Fruit fly (Drosophila melanogaster) whole organism, prepupa: Measurements from ENCODE around the gene CG14535.
A peak's percentile ranks its signal among the peaks of the same experiment; 100 is the strongest.

ENCODE experiments used
- Blimp-1 ChIP-seq: fragments of 200-800 bp; sonication (Bioruptor generic); optimal IDR thresholded peaks from 3 replicates; lab custom pipeline; 2017; ENCODE audit warnings: missing biosample characterization, missing genetic modification characterization, mild to moderate bottlenecking, moderate library complexity, missing genetic modification reagents
- CG10631 ChIP-seq: fragments of 200-800 bp; sonication (Bioruptor generic); optimal IDR thresholded peaks from 2 replicates; lab custom pipeline; 2016; ENCODE audit warnings: missing biosample characterization, missing genetic modification characterization
- CG10669 ChIP-seq: fragments of 200-800 bp; sonication (Bioruptor generic); optimal IDR thresholded peaks from 3 replicates; lab custom pipeline; 2018; ENCODE audit warnings: missing biosample characterization, mild to moderate bottlenecking, missing genetic modification characterization, moderate library complexity
- CG11294 ChIP-seq: fragments of 200-800 bp; sonication (Bioruptor generic); IDR thresholded peaks from 2 replicates; pipeline ENCODE4 v1.3.6; 2022; ENCODE audit warnings: missing biosample characterization, missing genetic modification characterization
- CG11762 ChIP-seq: fragments of 200-800 bp; sonication (Bioruptor generic); optimal IDR thresholded peaks from 3 replicates; lab custom pipeline; 2016; ENCODE audit warnings: missing biosample characterization, missing genetic modification characterization; ENCODE audit not compliant: insufficient read depth
- CG11902 ChIP-seq: fragments of 200-800 bp; sonication (Bioruptor generic); optimal IDR thresholded peaks from 3 replicates; lab custom pipeline; 2016; ENCODE audit warnings: missing biosample characterization, missing genetic modification characterization
- CG1621 ChIP-seq: fragments of 200-800 bp; sonication (Bioruptor generic); optimal IDR thresholded peaks from 3 replicates; lab custom pipeline; 2018; ENCODE audit warnings: missing biosample characterization, mild to moderate bottlenecking, missing genetic modification characterization
- CG16779 ChIP-seq: fragments of 200-800 bp; sonication (Bioruptor generic); optimal IDR thresholded peaks from 3 replicates; lab custom pipeline; 2017; ENCODE audit warnings: missing biosample characterization, mild to moderate bottlenecking, missing genetic modification characterization
- CG32006 ChIP-seq: fragments of 200-800 bp; sonication (Bioruptor generic); optimal IDR thresholded peaks from 3 replicates; lab custom pipeline; 2017; ENCODE audit warnings: missing biosample characterization, mild to moderate bottlenecking, missing genetic modification characterization
- CG34406 ChIP-seq: fragments of 200-800 bp; sonication (Bioruptor generic); optimal IDR thresholded peaks from 3 replicates; lab custom pipeline; 2016; ENCODE audit warnings: missing biosample characterization, missing genetic modification characterization
- CG3919 ChIP-seq: fragments of 200-800 bp; sonication (Bioruptor generic); optimal IDR thresholded peaks from 3 replicates; lab custom pipeline; 2016; ENCODE audit warnings: missing biosample characterization, missing genetic modification characterization
- CG4318 ChIP-seq: fragments of 200-800 bp; sonication (Bioruptor generic); optimal IDR thresholded peaks from 3 replicates; lab custom pipeline; 2017; ENCODE audit warnings: missing biosample characterization, mild to moderate bottlenecking, missing genetic modification characterization
- CG6276 ChIP-seq: fragments of 200-800 bp; sonication (Bioruptor generic); optimal IDR thresholded peaks from 2 replicates; lab custom pipeline; 2017; ENCODE audit warnings: missing biosample characterization, mild to moderate bottlenecking, missing genetic modification characterization
- CG6792 ChIP-seq: fragments of 200-800 bp; sonication (Bioruptor generic); optimal IDR thresholded peaks from 3 replicates; lab custom pipeline; 2016; ENCODE audit warnings: missing biosample characterization, missing genetic modification characterization
- CG8319 ChIP-seq: fragments of 200-800 bp; sonication (Bioruptor generic); optimal IDR thresholded peaks from 3 replicates; lab custom pipeline; 2016; ENCODE audit warnings: missing biosample characterization, missing genetic modification characterization
- CG8632 ChIP-seq: fragments of 200-800 bp; sonication (Bioruptor generic); optimal IDR thresholded peaks from 3 replicates; lab custom pipeline; 2016; ENCODE audit warnings: missing biosample characterization, missing genetic modification characterization
- Eip75B ChIP-seq: fragments of 200-800 bp; sonication (Bioruptor generic); optimal IDR thresholded peaks from 3 replicates; lab custom pipeline; 2016; ENCODE audit warnings: missing biosample characterization, missing genetic modification characterization
- Eip78C ChIP-seq: fragments of 200-800 bp; sonication (Bioruptor generic); peaks from one replicate; lab custom pipeline; 2016; ENCODE audit warnings: missing biosample characterization, missing genetic modification characterization
- Eip93F ChIP-seq: fragments of 200-800 bp; sonication (Bioruptor generic); optimal IDR thresholded peaks from 2 replicates; lab custom pipeline; 2016; ENCODE audit warnings: missing biosample characterization, mild to moderate bottlenecking, missing genetic modification characterization
- Ets21C ChIP-seq: fragments of 200-800 bp; sonication (Bioruptor generic); optimal IDR thresholded peaks from 3 replicates; lab custom pipeline; 2016; ENCODE audit warnings: missing biosample characterization, missing genetic modification characterization
- Ets96B ChIP-seq: fragments of 200-800 bp; optimal IDR thresholded peaks from 2 replicates; lab custom pipeline; 2019; ENCODE audit warnings: missing biosample characterization, mild to moderate bottlenecking, missing genetic modification characterization, moderate library complexity
- Gug ChIP-seq: fragments of 200-800 bp; sonication (Bioruptor generic); IDR thresholded peaks from 2 replicates; pipeline ENCODE4 v1.3.6; 2022; ENCODE audit warnings: missing biosample characterization, missing genetic modification characterization
- Met ChIP-seq: fragments of 200-800 bp; sonication (Bioruptor generic); optimal IDR thresholded peaks from 3 replicates; lab custom pipeline; 2016; ENCODE audit warnings: missing biosample characterization, missing genetic modification characterization
- OdsH ChIP-seq: fragments of 200-800 bp; sonication (Bioruptor generic); optimal IDR thresholded peaks from 3 replicates; lab custom pipeline; 2016; ENCODE audit warnings: missing biosample characterization, missing genetic modification characterization
- Smox ChIP-seq: fragments of 200-800 bp; sonication (Bioruptor generic); optimal IDR thresholded peaks from 3 replicates; lab custom pipeline; 2016; ENCODE audit warnings: missing biosample characterization, missing genetic modification characterization
- Sox102F ChIP-seq: fragments of 200-800 bp; sonication (Bioruptor generic); optimal IDR thresholded peaks from 2 replicates; lab custom pipeline; 2016; ENCODE audit warnings: missing biosample characterization, mild to moderate bottlenecking, missing genetic modification characterization
- Sox14 ChIP-seq: fragments of 200-800 bp; sonication (Bioruptor generic); optimal IDR thresholded peaks from 3 replicates; lab custom pipeline; 2016; ENCODE audit warnings: missing biosample characterization, missing genetic modification characterization
- Sox15 ChIP-seq: fragments of 200-800 bp; sonication (Bioruptor generic); optimal IDR thresholded peaks from 3 replicates; lab custom pipeline; 2016; ENCODE audit warnings: missing biosample characterization, missing genetic modification characterization
- achi ChIP-seq: fragments of 200-800 bp; sonication (Bioruptor generic); optimal IDR thresholded peaks from 3 replicates; lab custom pipeline; 2016; ENCODE audit warnings: missing biosample characterization, missing genetic modification characterization
- acj6 ChIP-seq: fragments of 200-800 bp; sonication (Bioruptor generic); optimal IDR thresholded peaks from 3 replicates; lab custom pipeline; 2016; ENCODE audit warnings: missing biosample characterization, missing genetic modification characterization
- cyc ChIP-seq: fragments of 200-800 bp; sonication (Bioruptor generic); optimal IDR thresholded peaks from 3 replicates; lab custom pipeline; 2016; ENCODE audit warnings: missing biosample characterization, missing genetic modification characterization
- dac ChIP-seq: fragments of 200-800 bp; sonication (Bioruptor generic); optimal IDR thresholded peaks from 2 replicates; lab custom pipeline; 2017; ENCODE audit warnings: missing biosample characterization, mild to moderate bottlenecking, missing genetic modification characterization
- eg ChIP-seq: fragments of 200-800 bp; sonication (Bioruptor generic); IDR thresholded peaks from 3 replicates; pipeline ENCODE4 v1.3.6; 2022; ENCODE audit warnings: missing biosample characterization, missing genetic modification characterization
- esn ChIP-seq: fragments of 200-800 bp; sonication (Bioruptor generic); optimal IDR thresholded peaks from 2 replicates; lab custom pipeline; 2016; ENCODE audit warnings: missing biosample characterization, mild to moderate bottlenecking, missing genetic modification characterization, moderate library complexity
- fd59A ChIP-seq: fragments of 200-800 bp; sonication (Bioruptor generic); optimal IDR thresholded peaks from 2 replicates; lab custom pipeline; 2017; ENCODE audit warnings: missing biosample characterization, mild to moderate bottlenecking, missing genetic modification characterization, missing genetic modification reagents
- fd85E ChIP-seq: fragments of 200-800 bp; sonication (Bioruptor generic); optimal IDR thresholded peaks from 3 replicates; lab custom pipeline; 2016; ENCODE audit warnings: missing biosample characterization, missing genetic modification characterization
- fkh ChIP-seq: fragments of 200-800 bp; sonication (Bioruptor generic); optimal IDR thresholded peaks from 3 replicates; lab custom pipeline; 2017; ENCODE audit warnings: missing biosample characterization, mild to moderate bottlenecking, missing genetic modification characterization, moderate library complexity
- lz ChIP-seq: fragments of 200-800 bp; sonication (Bioruptor generic); optimal IDR thresholded peaks from 3 replicates; lab custom pipeline; 2016; ENCODE audit warnings: missing biosample characterization, missing genetic modification characterization
- net ChIP-seq: fragments of 200-800 bp; sonication (Bioruptor generic); optimal IDR thresholded peaks from 3 replicates; lab custom pipeline; 2016; ENCODE audit warnings: missing biosample characterization, missing genetic modification characterization
- pdm3 ChIP-seq: fragments of 200-800 bp; sonication (Bioruptor generic); optimal IDR thresholded peaks from 3 replicates; lab custom pipeline; 2016; ENCODE audit warnings: missing biosample characterization, missing genetic modification characterization
- salr ChIP-seq, 2 experiments: fragments of 200-800 bp; sonication (Bioruptor generic); optimal IDR thresholded peaks; 3 replicates each; lab custom pipeline; 2016 to 2018; ENCODE audit warnings: missing biosample characterization in 2 of 2, missing genetic modification characterization in 2 of 2, mild to moderate bottlenecking in 1 of 2
- spab ChIP-seq: fragments of 200-800 bp; sonication (Bioruptor generic); optimal IDR thresholded peaks from 2 replicates; lab custom pipeline; 2017; ENCODE audit warnings: missing biosample characterization, mild to moderate bottlenecking, missing genetic modification characterization, missing genetic modification reagents
- ss ChIP-seq, 2 experiments: fragments of 200-800 bp; sonication (Bioruptor generic); optimal IDR thresholded peaks; 2 replicates in 1 of 2; 3 replicates in 1 of 2; lab custom pipeline; 2017 to 2018; ENCODE audit warnings: mild to moderate bottlenecking in 2 of 2, missing biosample characterization in 2 of 2, missing genetic modification characterization in 2 of 2, moderate library complexity in 1 of 2
- svp ChIP-seq: fragments of 200-800 bp; sonication (Bioruptor generic); peaks from one replicate; lab custom pipeline; 2016; ENCODE audit warnings: missing biosample characterization, missing genetic modification characterization
- topi ChIP-seq: fragments of 200-800 bp; sonication (Bioruptor generic); optimal IDR thresholded peaks from 3 replicates; lab custom pipeline; 2016; ENCODE audit warnings: missing biosample characterization, missing genetic modification characterization
- vri ChIP-seq: fragments of 200-800 bp; sonication (Bioruptor generic); optimal IDR thresholded peaks from 3 replicates; lab custom pipeline; 2016; ENCODE audit warnings: missing biosample characterization, mild to moderate bottlenecking, missing genetic modification characterization

Gene CG14535

DNA sequence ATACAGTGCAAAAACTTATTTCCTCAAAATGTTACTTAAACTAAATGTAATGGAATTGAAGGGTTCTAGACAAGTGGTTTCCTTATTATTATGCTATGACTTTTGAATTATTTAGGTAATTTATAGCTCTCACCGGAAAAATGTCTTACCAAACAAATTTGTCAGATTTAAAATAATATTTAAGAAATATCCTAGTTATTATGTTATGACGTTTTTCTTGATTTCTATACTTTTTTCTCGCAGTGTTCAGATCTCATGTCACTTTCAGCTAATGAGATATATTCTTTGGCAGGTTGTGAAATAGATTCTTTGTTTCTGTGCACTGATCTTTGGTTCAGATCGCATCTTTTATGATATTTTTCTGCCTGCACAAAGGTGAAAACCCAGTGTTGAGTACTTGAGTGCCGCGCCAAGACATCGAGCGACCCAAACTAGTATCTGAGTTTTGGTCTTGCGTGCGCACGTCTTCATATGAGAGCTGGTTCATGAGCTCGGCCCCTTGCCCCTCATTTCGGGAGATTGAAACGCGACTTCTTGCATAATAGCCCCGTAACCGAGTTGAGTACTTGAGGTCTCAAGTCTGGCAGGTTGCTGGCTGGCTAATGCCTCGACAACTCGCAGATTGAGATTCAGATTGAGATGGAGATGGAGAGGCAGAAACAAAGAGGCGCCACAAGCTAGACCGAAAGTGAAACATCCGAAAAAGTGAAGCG is 21.4 kb upstream of the CG14535 start:
- peak; percentile 41 for TF ChIP-seq CG10631 (GFP tag; lab: Kevin White, UChicago)
- TF ChIP-seq CG16779 (tag; lab: Kevin White, UChicago): no peak
- peak; percentile 22 for TF ChIP-seq topi (GFP tag; lab: Kevin White, UChicago)
- peak; percentile 33 for TF ChIP-seq net (GFP tag; lab: Kevin White, UChicago)
- no peak for TF ChIP-seq vri
- TF ChIP-seq pdm3 (GFP tag; lab: Kevin White, UChicago): peak; percentile 35
- TF ChIP-seq spab (GFP tag; lab: Kevin White, UChicago): no peak
- TF ChIP-seq CG32006: peak; percentile 12
- TF ChIP-seq lz (GFP tag; lab: Kevin White, UChicago): peak; percentile 19
- peak; percentile 50 for TF ChIP-seq esn
- TF ChIP-seq Met: peak; percentile 29
- peak; percentile 47 for TF ChIP-seq CG34406
- TF ChIP-seq Eip78C (GFP tag; lab: Kevin White, UChicago): peak; percentile 90
- TF ChIP-seq svp: no peak
- TF ChIP-seq Eip75B (GFP tag; lab: Kevin White, UChicago): peak; percentile 47
- TF ChIP-seq salr (GFP tag; optimal IDR thresholded peaks at IDR 0.05; lab: Kevin White, UChicago): peak in 1 of 2 experiments; percentile 23
- TF ChIP-seq Blimp-1 (GFP tag; lab: Kevin White, UChicago): peak; percentile 32
- TF ChIP-seq OdsH: peak; percentile 35
- TF ChIP-seq CG3919: peak; percentile 42
- peak; percentile 29 for TF ChIP-seq CG8632 (GFP tag; lab: Kevin White, UChicago)
- no peak for TF ChIP-seq fd85E (GFP tag; lab: Kevin White, UChicago)
- TF ChIP-seq ss (GFP tag; optimal IDR thresholded peaks at IDR 0.05; lab: Kevin White, UChicago): peak in 1 of 2 experiments; percentile 59
- TF ChIP-seq achi: peak; percentile 33
- no peak for TF ChIP-seq CG4318 (GFP tag; lab: Kevin White, UChicago)
- peak; percentile 18 for TF ChIP-seq Sox102F (GFP tag; lab: Kevin White, UChicago)
- TF ChIP-seq CG6792 (GFP tag; lab: Kevin White, UChicago): peak; percentile 54
- TF ChIP-seq Sox14: peak; percentile 19
- peak; percentile 49 for TF ChIP-seq acj6 (GFP tag; lab: Kevin White, UChicago)
- TF ChIP-seq Smox (GFP tag; lab: Kevin White, UChicago): peak; percentile 26

DNA sequence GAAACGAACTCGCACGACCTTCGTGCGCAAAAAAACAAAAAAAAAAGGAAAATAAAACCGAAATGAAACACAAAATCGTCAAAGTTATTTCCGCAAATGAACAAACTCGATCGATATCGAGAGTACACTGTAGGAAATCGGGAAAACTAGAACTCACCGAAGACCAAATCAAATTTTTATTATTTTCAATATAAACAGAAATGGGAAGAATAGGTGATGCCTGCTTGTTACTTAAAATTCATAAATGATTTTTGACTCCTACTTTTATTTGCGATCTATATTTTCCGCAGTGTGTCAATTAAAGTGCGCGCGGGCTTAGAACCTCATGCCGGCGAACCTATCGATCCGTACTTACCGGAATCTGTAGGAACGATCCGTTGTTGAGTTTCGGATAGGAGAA is 20.4 kb upstream of the CG14535 start:
- peak; percentile 55 for TF ChIP-seq Met
- peak; percentile 57 for TF ChIP-seq esn
- peak; percentile 1 for TF ChIP-seq CG8319 (GFP tag; lab: Kevin White, UChicago)
- TF ChIP-seq CG10669 (GFP tag; lab: Kevin White, UChicago): peak; percentile 15
- TF ChIP-seq salr (GFP tag; optimal IDR thresholded peaks at IDR 0.05; lab: Kevin White, UChicago): no peak
- TF ChIP-seq lz (GFP tag; lab: Kevin White, UChicago): peak; percentile 44
- TF ChIP-seq spab (GFP tag; lab: Kevin White, UChicago): no peak
- peak; percentile 17 for TF ChIP-seq Sox15
- TF ChIP-seq vri: peak; percentile 3
- TF ChIP-seq Eip93F (GFP tag; lab: Kevin White, UChicago): no peak
- no peak for TF ChIP-seq CG11294 (GFP tag; lab: Robert Waterston, UW)
- TF ChIP-seq Sox14: no peak
- TF ChIP-seq fkh (GFP tag; lab: Kevin White, UChicago): no peak
- TF ChIP-seq CG1621: no peak
- TF ChIP-seq CG4318 (GFP tag; lab: Kevin White, UChicago): no peak
- TF ChIP-seq cyc: peak; percentile 38
- no peak for TF ChIP-seq Gug (GFP tag; lab: Robert Waterston, UW)
- no peak for TF ChIP-seq dac (GFP tag; lab: Kevin White, UChicago)
- peak; percentile 79 for TF ChIP-seq Eip78C (GFP tag; lab: Kevin White, UChicago)
- no peak for TF ChIP-seq fd59A
- TF ChIP-seq OdsH: peak; percentile 42
- TF ChIP-seq CG6276 (GFP tag; lab: Kevin White, UChicago): no peak
- TF ChIP-seq topi (GFP tag; lab: Kevin White, UChicago): peak; percentile 51
- TF ChIP-seq net (GFP tag; lab: Kevin White, UChicago): peak; percentile 46
- peak; percentile 20 for TF ChIP-seq CG6792 (GFP tag; lab: Kevin White, UChicago)
- TF ChIP-seq CG11902 (GFP tag; lab: Kevin White, UChicago): no peak
- peak; percentile 17 for TF ChIP-seq Ets96B (tag; lab: Kevin White, UChicago)
- TF ChIP-seq pdm3 (GFP tag; lab: Kevin White, UChicago): peak; percentile 37
- TF ChIP-seq CG11762 (GFP tag; lab: Kevin White, UChicago): peak; percentile 17
- no peak for TF ChIP-seq Blimp-1 (GFP tag; lab: Kevin White, UChicago)
- TF ChIP-seq Sox102F (GFP tag; lab: Kevin White, UChicago): peak; percentile 31
- TF ChIP-seq Eip75B (GFP tag; lab: Kevin White, UChicago): peak; percentile 30
- TF ChIP-seq achi: peak; percentile 37
- TF ChIP-seq Ets21C (GFP tag; lab: Kevin White, UChicago): peak; percentile 19
- no peak for TF ChIP-seq eg (GFP tag; lab: Robert Waterston, UW)
- TF ChIP-seq acj6 (GFP tag; lab: Kevin White, UChicago): peak; percentile 45
